Fruit fly (Drosophila melanogaster): ENCODE results near the gene Svip.

Svip gene

dm6 chr3L:9397156-9397555, 38.4 kb downstream of the Svip start (continued):
- TF ChIP-seq row (GFP tag; IDR thresholded peaks at IDR 0.05) (no peak), CG15514 (GFP tag; optimal IDR thresholded peaks at IDR 0.05) (peak; percentile 89), chinmo (GFP tag; IDR thresholded peaks at IDR 0.05; ENCODE audit: partially characterized antibody) (no peak), sna (GFP tag; IDR thresholded peaks at IDR 0.05; ENCODE audit: partially characterized antibody) (no peak), CG8944 (GFP tag; optimal IDR thresholded peaks at IDR 0.05) (no peak), CG31224 (GFP tag; IDR thresholded peaks at IDR 0.05) (no peak), kah (GFP tag; optimal IDR thresholded peaks at IDR 0.05) (peak; percentile 68), sens-2 (GFP tag; IDR thresholded peaks at IDR 0.05) (no peak), Ssrp (tag; optimal IDR thresholded peaks at IDR 0.05) (no peak), kni (GFP tag; optimal IDR thresholded peaks at IDR 0.05) (peak; percentile 26), CG1647 (GFP tag; optimal IDR thresholded peaks at IDR 0.05) (peak; percentile 69), tap (tag; optimal IDR thresholded peaks at IDR 0.05) (peak; percentile 55), NFAT (GFP tag; IDR thresholded peaks at IDR 0.05) (no peak), ash1 (GFP tag; optimal IDR thresholded peaks at IDR 0.05) (peak; percentile 95), Xbp1 (GFP tag; optimal IDR thresholded peaks at IDR 0.05) (no peak), zfh1 (GFP tag; IDR thresholded peaks at IDR 0.05) (peak; percentile 59; the same call in 2 of the 3 replicates), CG18262 (tag; optimal IDR thresholded peaks at IDR 0.05) (peak; percentile 46), exex (tag; optimal IDR thresholded peaks at IDR 0.05) (peak; percentile 79), CG13775 (GFP tag; optimal IDR thresholded peaks at IDR 0.05) (peak; percentile 20), CG32772 (GFP tag; IDR thresholded peaks at IDR 0.05) (no peak), CG6854 (GFP tag; optimal IDR thresholded peaks at IDR 0.05) (peak; percentile 82), crc (GFP tag; optimal IDR thresholded peaks at IDR 0.05) (peak; percentile 76), Dfd (GFP tag; optimal IDR thresholded peaks at IDR 0.05) (no peak), CG15269 (tag; optimal IDR thresholded peaks at IDR 0.05) (peak; percentile 1), sd (tag; optimal IDR thresholded peaks at IDR 0.05) (no peak), CG15696 (tag; optimal IDR thresholded peaks at IDR 0.05) (peak; percentile 66), gro (GFP tag; optimal IDR thresholded peaks at IDR 0.05) (peak; percentile 94), HmgZ (tag; optimal IDR thresholded peaks at IDR 0.05) (peak; percentile 44), Dek (tag; optimal IDR thresholded peaks at IDR 0.05) (peak; percentile 40), hbn (GFP tag; IDR thresholded peaks at IDR 0.05; ENCODE audit: partially characterized antibody) (no peak), D (optimal IDR thresholded peaks at IDR 0.05) (no peak), D (GFP tag; optimal IDR thresholded peaks at IDR 0.05) (peak; percentile 48), CG8765 (GFP tag; IDR thresholded peaks at IDR 0.05) (no peak), CG12155 (GFP tag; optimal IDR thresholded peaks at IDR 0.05) (no peak), Atf6 (GFP tag; IDR thresholded peaks at IDR 0.05) (peak; percentile 77), CG6272 (GFP tag; IDR thresholded peaks at IDR 0.05) (no peak), D19B (GFP tag; optimal IDR thresholded peaks at IDR 0.05) (peak; percentile 59), HLH4C (GFP tag; IDR thresholded peaks at IDR 0.05; ENCODE audit: partially characterized antibody) (no peak), nmo (GFP tag; optimal IDR thresholded peaks at IDR 0.05) (no peak), CG3065 (GFP tag; optimal IDR thresholded peaks at IDR 0.05) (no peak), CG17359 (tag; optimal IDR thresholded peaks at IDR 0.05) (peak; percentile 78), CG11398 (GFP tag; optimal IDR thresholded peaks at IDR 0.05) (peak; percentile 41), CG11723 (GFP tag; optimal IDR thresholded peaks at IDR 0.05) (peak; percentile 46), Dp (GFP tag; optimal IDR thresholded peaks at IDR 0.05) (no peak), Lim3 (GFP tag; IDR thresholded peaks at IDR 0.05) (no peak), jing (GFP tag; optimal IDR thresholded peaks at IDR 0.05) (no peak), CG10147 (GFP tag; optimal IDR thresholded peaks at IDR 0.05) (peak; percentile 63), CG7963 (GFP tag; IDR thresholded peaks at IDR 0.05; ENCODE audit: partially characterized antibody) (no peak), Opbp (GFP tag; IDR thresholded peaks at IDR 0.05; ENCODE audit: partially characterized antibody) (no peak), Aef1 (GFP tag; IDR thresholded peaks at IDR 0.05) (no peak), CG11085 (GFP tag; IDR thresholded peaks at IDR 0.05) (no peak)
